Worm (Caenorhabditis elegans): Measurements from ENCODE around the gene AH6.3.
A peak's percentile ranks its signal among the peaks of the same experiment; 100 is the strongest.

AH6.3 gene

ce11 chrII:9560895-9561294, 42.0 kb downstream of the AH6.3 start:
- TF ChIP-seq mdl-1 (tag; optimal IDR thresholded peaks at IDR 0.05) (no peak), T20F7.1 (GFP tag; optimal IDR thresholded peaks at IDR 0.05) (peak; percentile 6), aha-1 (tag) (no peak), dve-1 (tag; optimal IDR thresholded peaks at IDR 0.05; ENCODE audit: insufficient read depth) (peak; percentile 5), F37D6.2 (tag; optimal IDR thresholded peaks at IDR 0.05) (no peak), hlh-11 (tag; optimal IDR thresholded peaks at IDR 0.05) (peak; percentile 15), nhr-28 (tag; optimal IDR thresholded peaks at IDR 0.05) (peak; percentile 64), fos-1 (tag; optimal IDR thresholded peaks at IDR 0.05) (no peak), lsy-2 (tag; optimal IDR thresholded peaks at IDR 0.05) (peak in 1 of 2 experiments; percentile 3), duxl-1 (tag; optimal IDR thresholded peaks at IDR 0.05; ENCODE audit: poor library complexity) (no peak), nhr-6 (tag; optimal IDR thresholded peaks at IDR 0.05) (no peak), spr-1 (tag; optimal IDR thresholded peaks at IDR 0.05) (no peak), zag-1 (tag; optimal IDR thresholded peaks at IDR 0.05) (no peak), unc-39 (tag; optimal IDR thresholded peaks at IDR 0.05) (no peak), Y105C5A.15 (GFP tag; IDR thresholded peaks at IDR 0.05) (no peak), dmd-6 (GFP tag; IDR thresholded peaks at IDR 0.05) (0 out of 2 replicates have a peak, but pooled peaks have one; percentile 6), mep-1 (tag; optimal IDR thresholded peaks at IDR 0.05) (peak; percentile 15), hlh-30 (tag; optimal IDR thresholded peaks at IDR 0.05; ENCODE audit: insufficient read depth) (peak; percentile 42), nhr-25 (tag; optimal IDR thresholded peaks at IDR 0.05; ENCODE audit: borderline replicate concordance, insufficient read depth) (peak; percentile 37)

- TF ChIP-seq spr-1 (tag; optimal IDR thresholded peaks at IDR 0.05) (peak; percentile 70), ZK546.5 (tag; optimal IDR thresholded peaks at IDR 0.05) (no peak), aha-1 (tag) (peak; percentile 98), mep-1 (tag; optimal IDR thresholded peaks at IDR 0.05) (peak; percentile 64), dmd-9 (GFP tag; IDR thresholded peaks at IDR 0.05) (peak; percentile 57; the same call in 1 of the 2 replicates), mdl-1 (tag; optimal IDR thresholded peaks at IDR 0.05) (no peak), dmd-8 (GFP tag; IDR thresholded peaks at IDR 0.05) (peak; percentile 93), spr-3 (GFP tag; optimal IDR thresholded peaks at IDR 0.05) (peak; percentile 71), zfp-3 (GFP tag; conservative IDR thresholded peaks at IDR 0.05) (peak; percentile 49; the same call in 1 of the 2 replicates), lin-39 (tag; optimal IDR thresholded peaks at IDR 0.05) (no peak), daf-19 (GFP tag; conservative IDR thresholded peaks at IDR 0.05) (no peak), aly-2 (tag; optimal IDR thresholded peaks at IDR 0.05) (peak; percentile 39), pha-4 (GFP tag; IDR thresholded peaks at IDR 0.05) (peak; percentile 88; the same call in 1 of the 2 replicates), pha-4 (tag; optimal IDR thresholded peaks at IDR 0.05) (no peak), nhr-237 (tag; optimal IDR thresholded peaks at IDR 0.05) (no peak), ceh-28 (tag; optimal IDR thresholded peaks at IDR 0.05) (no peak), egl-27 (tag; optimal IDR thresholded peaks at IDR 0.05) (no peak), lin-29 (GFP tag; IDR thresholded peaks at IDR 0.05) (0 out of 2 replicates have a peak, but pooled peaks have one; percentile 27), daf-16 (GFP tag; optimal IDR thresholded peaks at IDR 0.05) (peak in 1 of 2 experiments; percentile 79), daf-16 (tag; optimal IDR thresholded peaks at IDR 0.05) (peak; percentile 45), ces-1 (GFP tag; optimal IDR thresholded peaks at IDR 0.05) (no peak), pqm-1 (tag; optimal IDR thresholded peaks at IDR 0.05) (no peak), nhr-6 (tag; optimal IDR thresholded peaks at IDR 0.05) (peak; percentile 14), ceh-62 (tag; optimal IDR thresholded peaks at IDR 0.05) (no peak), ztf-7 (tag; optimal IDR thresholded peaks at IDR 0.05) (peak; percentile 29), ceh-32 (tag; optimal IDR thresholded peaks at IDR 0.05; ENCODE audit: poor library complexity) (no peak), skn-1 (tag; optimal IDR thresholded peaks at IDR 0.05) (no peak), R02D3.7 (tag; optimal IDR thresholded peaks at IDR 0.05) (no peak), nhr-25 (tag; optimal IDR thresholded peaks at IDR 0.05; ENCODE audit: borderline replicate concordance, insufficient read depth) (no peak), lin-15B (tag; optimal IDR thresholded peaks at IDR 0.05) (no peak), lin-13 (GFP tag; optimal IDR thresholded peaks at IDR 0.05) (peak; percentile 5), hlh-30 (tag; optimal IDR thresholded peaks at IDR 0.05; ENCODE audit: insufficient read depth) (peak; percentile 54), attf-4 (tag; optimal IDR thresholded peaks at IDR 0.05) (no peak), nhr-77 (tag; optimal IDR thresholded peaks at IDR 0.05) (no peak), nhr-41 (GFP tag; IDR thresholded peaks at IDR 0.05) (peak; percentile 82; the same call in 1 of the 2 replicates), daf-8 (GFP tag; IDR thresholded peaks at IDR 0.05) (no peak), lir-3 (tag; optimal IDR thresholded peaks at IDR 0.05) (no peak), tra-1 (GFP tag; IDR thresholded peaks at IDR 0.05) (peak; percentile 91)
These were observed 47.2 kb downstream of the AH6.3 start for ce11 chrII:9566045-9566444.

Measured in whole organism, L4 larva.